Worm (Caenorhabditis elegans): ENCODE results near the gene Y57A10A.31.

The Y57A10A.31 gene

ce11 chrII:12289085-12289484, at the start of gene Y57A10A.31:
Gene Y57A10A.31, plus strand, starts transcription at chrII:12289385.
- no peak for TF ChIP-seq swsn-7 (tag; optimal IDR thresholded peaks at IDR 0.05)
- no peak for TF ChIP-seq efl-1 (optimal IDR thresholded peaks at IDR 0.05)
- TF ChIP-seq efl-1 (GFP tag; optimal IDR thresholded peaks at IDR 0.05 in 1 of 2), result peak in 1 of 2 experiments; percentile 41

ce11 chrII:12239449-12239848, 49.7 kb upstream of the Y57A10A.31 start:
- TF ChIP-seq dsc-1 (tag; optimal IDR thresholded peaks at IDR 0.05) (no peak), snu-23 (GFP tag; optimal IDR thresholded peaks at IDR 0.05) (peak; percentile 18), unc-62 (GFP tag; optimal IDR thresholded peaks at IDR 0.05) (no peak), nhr-84 (tag; optimal IDR thresholded peaks at IDR 0.05) (peak; percentile 41), grh-1 (GFP tag; IDR thresholded peaks at IDR 0.05) (peak; percentile 29; the same call in 1 of the 2 replicates), nhr-71 (tag; optimal IDR thresholded peaks at IDR 0.05) (peak; percentile 33), elt-3 (tag; optimal IDR thresholded peaks at IDR 0.05) (peak in 4 of 6 experiments; percentile 43 to 56 (median 54)), nhr-20 (tag; optimal IDR thresholded peaks at IDR 0.05) (peak; percentile 14), ama-1 (optimal IDR thresholded peaks at IDR 0.05) (no peak), nhr-85 (tag) (peak; percentile 87), blmp-1 (tag; optimal IDR thresholded peaks at IDR 0.05) (peak; percentile 96)

ce11 chrII:12240088-12240487, 49.1 kb upstream of the Y57A10A.31 start, which contains the start of gene txdc-12.1:
Gene txdc-12.1, plus strand, starts transcription at chrII:12240388.
- TF ChIP-seq C16A3.4 (tag; optimal IDR thresholded peaks at IDR 0.05) (no peak), snpc-4 (tag; optimal IDR thresholded peaks at IDR 0.05) (no peak), ceh-88 (GFP tag; IDR thresholded peaks at IDR 0.05) (no peak), fos-1 (tag; optimal IDR thresholded peaks at IDR 0.05) (no peak), efl-1 (optimal IDR thresholded peaks at IDR 0.05) (no peak), efl-1 (GFP tag; optimal IDR thresholded peaks at IDR 0.05 in 1 of 2) (no peak), jun-1 (tag; optimal IDR thresholded peaks at IDR 0.05) (no peak), swsn-7 (tag; optimal IDR thresholded peaks at IDR 0.05) (no peak), pag-3 (tag; optimal IDR thresholded peaks at IDR 0.05; ENCODE audit: borderline replicate concordance, insufficient read depth) (no peak), hlh-17 (GFP tag; optimal IDR thresholded peaks at IDR 0.05; ENCODE audit: borderline replicate concordance) (no peak), ceh-90 (tag; optimal IDR thresholded peaks at IDR 0.05) (no peak), lin-14 (GFP tag; optimal IDR thresholded peaks at IDR 0.05) (no peak), unc-62 (GFP tag; optimal IDR thresholded peaks at IDR 0.05) (no peak), ceh-8 (GFP tag; optimal IDR thresholded peaks at IDR 0.05) (no peak)

ce11 chrII:12241792-12242191, 47.4 kb upstream of the Y57A10A.31 start:
- TF ChIP-seq hlh-4 (tag; optimal IDR thresholded peaks at IDR 0.05) (no peak), nhr-28 (tag; optimal IDR thresholded peaks at IDR 0.05) (no peak), sox-4 (tag; optimal IDR thresholded peaks at IDR 0.05) (no peak), vab-15 (tag; optimal IDR thresholded peaks at IDR 0.05) (no peak), fkh-4 (tag; optimal IDR thresholded peaks at IDR 0.05; ENCODE audit: borderline replicate concordance) (no peak), dpl-1 (GFP tag; optimal IDR thresholded peaks at IDR 0.05) (no peak), nhr-237 (tag; optimal IDR thresholded peaks at IDR 0.05) (no peak), hlh-17 (GFP tag; optimal IDR thresholded peaks at IDR 0.05; ENCODE audit: borderline replicate concordance) (no peak), nhr-20 (tag; optimal IDR thresholded peaks at IDR 0.05) (no peak), Y116A8C.19 (tag; optimal IDR thresholded peaks at IDR 0.05; ENCODE audit: borderline replicate concordance) (no peak), nhr-11 (tag; optimal IDR thresholded peaks at IDR 0.05) (no peak), nhr-85 (tag) (no peak), sptf-1 (tag; optimal IDR thresholded peaks at IDR 0.05) (no peak), dsc-1 (tag; optimal IDR thresholded peaks at IDR 0.05) (no peak), elt-2 (tag; optimal IDR thresholded peaks at IDR 0.05) (no peak), efl-1 (optimal IDR thresholded peaks at IDR 0.05) (no peak), efl-1 (GFP tag; optimal IDR thresholded peaks at IDR 0.05 in 1 of 2) (no peak), isw-1 (GFP tag; IDR thresholded peaks at IDR 0.05) (no peak), zip-4 (GFP tag; optimal IDR thresholded peaks at IDR 0.05) (no peak), zag-1 (tag; optimal IDR thresholded peaks at IDR 0.05) (no peak)
